Worm (Caenorhabditis elegans) whole organism, late embryonic: ENCODE measurements around the gene C29F9.2.

Source experiments
- C38D4.7 ChIP-seq: fragments of 200-800 bp; sonication (Bioruptor generic); optimal IDR thresholded peaks from 2 replicates; lab custom pipeline; 2018; ENCODE audit warnings: mild to moderate bottlenecking, missing genetic modification characterization, moderate library complexity, missing compliant biosample characterization
- F13H6.1 ChIP-seq: sonication (generic microtip); optimal IDR thresholded peaks from 2 replicates; lab custom pipeline; 2016; ENCODE audit warnings: missing genetic modification characterization, missing compliant biosample characterization
- K02D7.2 ChIP-seq: sonication (generic microtip); optimal IDR thresholded peaks from 2 replicates; lab custom pipeline; 2017; ENCODE audit warnings: mild to moderate bottlenecking, missing genetic modification characterization, missing compliant biosample characterization
- K09A11.1 ChIP-seq: sonication (generic microtip); optimal IDR thresholded peaks from 2 replicates; lab custom pipeline; 2017; ENCODE audit warnings: antibody characterized with exemption, mild to moderate bottlenecking, missing genetic modification characterization, missing compliant biosample characterization; ENCODE audit not compliant: insufficient read depth
- ahr-1 ChIP-seq: sonication (generic microtip); optimal IDR thresholded peaks from 2 replicates; lab custom pipeline; 2016; ENCODE audit warnings: missing genetic modification characterization, missing compliant biosample characterization
- ama-1 ChIP-seq: fragments of 150-350 bp; optimal IDR thresholded peaks from 2 replicates; lab custom pipeline; 2014
- ceh-14 ChIP-seq: sonication (generic microtip); optimal IDR thresholded peaks from 2 replicates; lab custom pipeline; 2016; ENCODE audit warnings: missing genotype, missing genetic modification characterization, missing compliant biosample characterization
- ceh-18 ChIP-seq: sonication (generic microtip); optimal IDR thresholded peaks from 2 replicates; lab custom pipeline; 2016; ENCODE audit warnings: missing genetic modification characterization, missing compliant biosample characterization
- ceh-19 ChIP-seq: fragments of 200-800 bp; sonication (Bioruptor generic); optimal IDR thresholded peaks from 2 replicates; lab custom pipeline; 2018; ENCODE audit warnings: mild to moderate bottlenecking, missing genetic modification characterization, missing compliant biosample characterization
- ceh-2 ChIP-seq: sonication (generic microtip); optimal IDR thresholded peaks from 2 replicates; lab custom pipeline; 2016; ENCODE audit warnings: missing genotype, missing genetic modification characterization, missing compliant biosample characterization
- ceh-22 ChIP-seq: sonication (generic microtip); optimal IDR thresholded peaks from 2 replicates; lab custom pipeline; 2017; ENCODE audit warnings: missing biosample characterization, missing genetic modification characterization
- ceh-24 ChIP-seq: sonication (generic microtip); optimal IDR thresholded peaks from 2 replicates; lab custom pipeline; 2016; ENCODE audit warnings: mild to moderate bottlenecking, missing genetic modification characterization, missing compliant biosample characterization
- ceh-31 ChIP-seq: sonication (generic microtip); optimal IDR thresholded peaks from 2 replicates; lab custom pipeline; 2016; ENCODE audit warnings: missing genetic modification characterization, missing compliant biosample characterization
- ceh-34 ChIP-seq: sonication (generic microtip); optimal IDR thresholded peaks from 2 replicates; lab custom pipeline; 2016; ENCODE audit warnings: mild to moderate bottlenecking, missing genetic modification characterization, missing compliant biosample characterization
- ceh-6 ChIP-seq: fragments of 200-800 bp; sonication (Bioruptor generic); optimal IDR thresholded peaks from 2 replicates; lab custom pipeline; 2018; ENCODE audit warnings: mild to moderate bottlenecking, missing genetic modification characterization, missing compliant biosample characterization
- ceh-9 ChIP-seq: sonication (generic microtip); optimal IDR thresholded peaks from 2 replicates; lab custom pipeline; 2016; ENCODE audit warnings: mild to moderate bottlenecking, missing genetic modification characterization, inconsistent platforms, missing compliant biosample characterization
- che-1 ChIP-seq: sonication (generic microtip); optimal IDR thresholded peaks from 2 replicates; lab custom pipeline; 2016; ENCODE audit warnings: mild to moderate bottlenecking, missing genetic modification characterization, missing compliant biosample characterization
- ets-4 ChIP-seq: sonication (generic microtip); optimal IDR thresholded peaks from 2 replicates; lab custom pipeline; 2016; ENCODE audit warnings: missing genetic modification characterization, missing compliant biosample characterization
- fkh-10 ChIP-seq: fragments of 150-350 bp; optimal IDR thresholded peaks from 2 replicates; lab custom pipeline; 2014; ENCODE audit warnings: missing biosample characterization, missing genetic modification reagents, missing genetic modification characterization
- fkh-6 ChIP-seq: sonication (generic microtip); optimal IDR thresholded peaks from 2 replicates; lab custom pipeline; 2016; ENCODE audit warnings: missing genetic modification characterization, missing compliant biosample characterization
- gmeb-2 ChIP-seq: sonication (generic microtip); optimal IDR thresholded peaks from 2 replicates; lab custom pipeline; 2016; ENCODE audit warnings: missing genetic modification characterization, inconsistent platforms, missing compliant biosample characterization
- hlh-13 ChIP-seq: fragments of 200-800 bp; sonication (Bioruptor generic); optimal IDR thresholded peaks from 2 replicates; lab custom pipeline; 2018; ENCODE audit warnings: mild to moderate bottlenecking, missing genetic modification characterization, missing compliant biosample characterization
- hlh-15 ChIP-seq: sonication (generic microtip); optimal IDR thresholded peaks from 2 replicates; lab custom pipeline; 2016; ENCODE audit warnings: missing genetic modification characterization, missing compliant biosample characterization
- hlh-30 ChIP-seq: sonication (generic microtip); optimal IDR thresholded peaks from 2 replicates; lab custom pipeline; 2017; ENCODE audit warnings: antibody characterized with exemption, missing genetic modification characterization, missing compliant biosample characterization; ENCODE audit not compliant: insufficient read depth
- lim-6 ChIP-seq: sonication (generic microtip); optimal IDR thresholded peaks from 2 replicates; lab custom pipeline; 2016; ENCODE audit warnings: missing genetic modification characterization, missing compliant biosample characterization
- lin-11 ChIP-seq: fragments of 200-800 bp; sonication (Bioruptor generic); optimal IDR thresholded peaks from 2 replicates; lab custom pipeline; 2018; ENCODE audit warnings: mild to moderate bottlenecking, missing genetic modification characterization, missing compliant biosample characterization
- madf-2 ChIP-seq: sonication (generic microtip); optimal IDR thresholded peaks from 2 replicates; lab custom pipeline; 2017; ENCODE audit warnings: missing genetic modification characterization, missing compliant biosample characterization
- mec-3 ChIP-seq: sonication (generic microtip); optimal IDR thresholded peaks from 2 replicates; lab custom pipeline; 2016; ENCODE audit warnings: borderline replicate concordance, missing genetic modification characterization, missing compliant biosample characterization
- nfya-1 ChIP-seq: sonication (generic microtip); optimal IDR thresholded peaks from 2 replicates; lab custom pipeline; 2017; ENCODE audit warnings: missing genetic modification characterization, mild to moderate bottlenecking, missing compliant biosample characterization, antibody characterized with exemption, moderate library complexity
- nhr-11 ChIP-seq: fragments of 150-350 bp; optimal IDR thresholded peaks from 2 replicates; lab custom pipeline; 2014; ENCODE audit warnings: missing biosample characterization, missing genetic modification characterization
- nhr-232 ChIP-seq: sonication (generic microtip); optimal IDR thresholded peaks from 2 replicates; lab custom pipeline; 2016; ENCODE audit warnings: missing genetic modification characterization, missing compliant biosample characterization
- npax-4 ChIP-seq: sonication (generic microtip); optimal IDR thresholded peaks from 2 replicates; lab custom pipeline; 2016; ENCODE audit warnings: missing genetic modification characterization, missing compliant biosample characterization
- pag-3 ChIP-seq: sonication (generic microtip); optimal IDR thresholded peaks from 2 replicates; lab custom pipeline; 2016; ENCODE audit warnings: missing compliant biosample characterization, missing genetic modification characterization, borderline replicate concordance
- pat-9 ChIP-seq: fragments of 200-800 bp; sonication (Bioruptor generic); optimal IDR thresholded peaks from 2 replicates; lab custom pipeline; 2018; ENCODE audit warnings: mild to moderate bottlenecking, missing genetic modification characterization, moderate library complexity, missing compliant biosample characterization
- pax-1 ChIP-seq: fragments of 150-350 bp; optimal IDR thresholded peaks from 2 replicates; lab custom pipeline; 2014; ENCODE audit warnings: missing biosample characterization, missing genetic modification characterization
- pha-2 ChIP-seq: sonication (generic microtip); optimal IDR thresholded peaks from 2 replicates; lab custom pipeline; 2017; ENCODE audit warnings: mild to moderate bottlenecking, missing genetic modification characterization, missing compliant biosample characterization
- pqm-1 ChIP-seq: sonication (generic microtip); optimal IDR thresholded peaks from 2 replicates; lab custom pipeline; 2016; ENCODE audit warnings: missing genetic modification characterization, missing compliant biosample characterization
- ref-2 ChIP-seq: sonication (generic microtip); optimal IDR thresholded peaks from 2 replicates; lab custom pipeline; 2016; ENCODE audit warnings: missing genetic modification characterization, missing compliant biosample characterization
- sdc-2 ChIP-seq: sonication (generic microtip); optimal IDR thresholded peaks from 2 replicates; lab custom pipeline; 2016; ENCODE audit warnings: missing genotype, missing genetic modification characterization, missing compliant biosample characterization
- sox-2 ChIP-seq: fragments of 200-800 bp; sonication (Bioruptor generic); IDR thresholded peaks from 2 replicates; pipeline ENCODE4 v1.3.6; 2022; ENCODE audit warnings: missing genetic modification reagents, missing genetic modification characterization, missing compliant biosample characterization
- syd-9 ChIP-seq: sonication (generic microtip); optimal IDR thresholded peaks from 2 replicates; lab custom pipeline; 2016; ENCODE audit warnings: mild to moderate bottlenecking, missing genetic modification characterization, moderate library complexity, missing compliant biosample characterization
- tbx-7 ChIP-seq: sonication (generic microtip); optimal IDR thresholded peaks from 2 replicates; lab custom pipeline; 2016; ENCODE audit warnings: missing genotype, missing genetic modification characterization, missing compliant biosample characterization
- ttx-3 ChIP-seq: sonication (generic microtip); optimal IDR thresholded peaks from 2 replicates; lab custom pipeline; 2016; ENCODE audit warnings: missing genetic modification reagents, missing genetic modification characterization, missing compliant biosample characterization
- unc-3 ChIP-seq, 2 experiments: fragments of 200-800 bp in 1 of 2; sonication (Bioruptor generic) in 1 of 2; sonication (generic microtip) in 1 of 2; conservative IDR thresholded peaks in 1 of 2; optimal IDR thresholded peaks in 1 of 2; 2 replicates each; pipeline versions ENCODE4 v1.3.6 to Lab custom; 2016 to 2022; ENCODE audit warnings: missing compliant biosample characterization in 2 of 2, missing genetic modification characterization in 2 of 2, missing genetic modification reagents in 1 of 2
- unc-42 ChIP-seq: sonication (generic microtip); optimal IDR thresholded peaks from 2 replicates; lab custom pipeline; 2016; ENCODE audit warnings: missing genotype, missing genetic modification characterization, missing compliant biosample characterization
- unc-86 ChIP-seq: sonication (generic microtip); optimal IDR thresholded peaks from 2 replicates; lab custom pipeline; 2016; ENCODE audit warnings: missing genetic modification characterization, missing compliant biosample characterization
- zip-5 ChIP-seq: sonication (generic microtip); optimal IDR thresholded peaks from 2 replicates; lab custom pipeline; 2016; ENCODE audit warnings: missing genetic modification characterization, missing compliant biosample characterization
- ztf-16 ChIP-seq: sonication (generic microtip); optimal IDR thresholded peaks from 2 replicates; lab custom pipeline; 2017; ENCODE audit warnings: missing genetic modification characterization, missing compliant biosample characterization

C29F9.2 gene

DNA sequence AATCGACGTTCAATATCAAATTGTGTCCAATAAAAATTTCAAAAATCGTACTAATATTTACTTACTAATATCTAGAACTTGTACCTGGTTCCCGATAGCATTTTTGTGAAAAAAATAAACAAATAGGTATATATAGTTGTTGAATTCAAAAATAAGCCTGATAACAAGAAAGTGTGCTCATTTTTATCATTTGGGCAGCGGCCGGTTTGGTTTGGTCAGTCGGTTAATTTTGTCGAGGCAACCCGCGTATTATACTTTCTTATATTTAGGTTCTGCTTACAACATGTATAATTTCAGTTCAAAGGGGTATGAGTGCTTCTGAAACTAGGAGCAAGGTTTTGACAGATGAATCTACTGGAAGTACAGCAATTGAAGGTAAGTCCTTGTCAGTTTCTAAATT, at the start of gene C29F9.2, which contains the start of gene nhr-280:
C29F9.2 (plus strand) TSS at position 298 of the 400 bp plus-strand sequence.
nhr-280 (minus strand) TSS at position 101 of the 400 bp plus-strand sequence.
- TF ChIP-seq pqm-1 (no peak), ceh-18 (tag; lab: Kevin White, UChicago) (no peak), unc-3 (GFP tag; conservative IDR thresholded peaks at IDR 0.05; lab: Robert Waterston, UW) (no peak), unc-3 (tag; optimal IDR thresholded peaks at IDR 0.05; lab: Kevin White, UChicago) (no peak), madf-2 (tag; lab: Kevin White, UChicago) (no peak), npax-4 (tag; lab: Kevin White, UChicago) (no peak), pag-3 (no peak), ahr-1 (tag; lab: Kevin White, UChicago) (no peak), zip-5 (tag; lab: Kevin White, UChicago) (no peak), C38D4.7 (no peak), tbx-7 (tag; lab: Kevin White, UChicago) (no peak), gmeb-2 (no peak), unc-86 (tag; lab: Kevin White, UChicago) (no peak), che-1 (tag; lab: Kevin White, UChicago) (no peak), ttx-3 (no peak), mec-3 (no peak)

- no peak for TF ChIP-seq unc-86 (tag; lab: Kevin White, UChicago)
- peak; percentile 97 for TF ChIP-seq nfya-1 (tag; lab: Kevin White, UChicago)
- TF ChIP-seq F13H6.1 (tag; lab: Kevin White, UChicago) = no peak
Measured at ce11 chrIII:84372-84771, 46.4 kb upstream of the C29F9.2 start.

DNA sequence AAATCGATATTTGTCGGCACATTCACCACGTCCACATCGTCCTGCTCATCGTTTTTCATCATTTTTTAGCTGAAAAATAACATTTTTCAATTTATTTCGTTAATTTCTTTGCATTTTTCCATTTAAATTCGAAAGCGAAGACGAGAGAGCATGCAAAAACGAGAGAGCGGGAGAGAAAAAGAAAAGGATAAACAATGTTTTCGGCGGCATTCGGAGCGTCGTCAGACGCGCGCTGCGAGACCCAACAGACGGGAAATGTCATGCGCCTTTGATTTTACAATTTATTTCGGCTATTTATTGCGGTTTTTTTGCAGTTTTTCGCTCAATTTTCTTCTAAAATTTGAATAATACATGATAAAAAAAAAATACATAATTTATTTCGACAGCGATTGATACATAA, 44.4 kb upstream of the C29F9.2 start, which contains the start of gene attf-3:
attf-3 (minus strand) TSS at position 69 of the 400 bp plus-strand sequence.
- no peak for TF ChIP-seq K02D7.2 (tag; lab: Kevin White, UChicago)
- no peak for TF ChIP-seq C38D4.7
- TF ChIP-seq hlh-15 (tag; lab: Kevin White, UChicago) = no peak
- no peak for TF ChIP-seq syd-9 (tag; lab: Kevin White, UChicago)
- no peak for TF ChIP-seq unc-86 (tag; lab: Kevin White, UChicago)
- TF ChIP-seq npax-4 (tag; lab: Kevin White, UChicago) = no peak
- TF ChIP-seq hlh-13 (GFP tag; lab: Kevin White, UChicago) = no peak
- no peak for TF ChIP-seq ttx-3
- no peak for TF ChIP-seq sdc-2 (tag; lab: Kevin White, UChicago)
- TF ChIP-seq pax-1 (tag; lab: Kevin White, UChicago) = peak; percentile 43
- no peak for TF ChIP-seq pat-9 (tag; lab: Kevin White, UChicago)
- no peak for TF ChIP-seq madf-2 (tag; lab: Kevin White, UChicago)
- no peak for TF ChIP-seq ahr-1 (tag; lab: Kevin White, UChicago)
- TF ChIP-seq K09A11.1 (tag; lab: Kevin White, UChicago) = no peak
- TF ChIP-seq fkh-10 (GFP tag; lab: Kevin White, UChicago) = no peak
- no peak for TF ChIP-seq che-1 (tag; lab: Kevin White, UChicago)
- TF ChIP-seq ceh-9 (tag; lab: Kevin White, UChicago) = no peak
- TF ChIP-seq lim-6 (tag; lab: Kevin White, UChicago) = no peak
- peak; percentile 59 for TF ChIP-seq unc-42 (tag; lab: Kevin White, UChicago)
- no peak for TF ChIP-seq ets-4 (tag; lab: Kevin White, UChicago)
- TF ChIP-seq sox-2 (GFP tag; lab: Robert Waterston, UW) = no peak
- no peak for TF ChIP-seq ceh-24
- TF ChIP-seq tbx-7 (tag; lab: Kevin White, UChicago) = no peak
- TF ChIP-seq pqm-1 = no peak
- TF ChIP-seq nfya-1 (tag; lab: Kevin White, UChicago) = peak; percentile 47
- no peak for TF ChIP-seq ceh-6 (GFP tag; lab: Kevin White, UChicago)
- no peak for TF ChIP-seq nhr-11 (tag; lab: Kevin White, UChicago)
- TF ChIP-seq pha-2 (tag; lab: Kevin White, UChicago) = no peak
- no peak for TF ChIP-seq ztf-16
- peak; percentile 73 for TF ChIP-seq hlh-30 (tag; lab: Kevin White, UChicago)
- no peak for TF ChIP-seq ref-2
- TF ChIP-seq unc-3 (GFP tag; conservative IDR thresholded peaks at IDR 0.05; lab: Robert Waterston, UW) = no peak
- TF ChIP-seq unc-3 (tag; optimal IDR thresholded peaks at IDR 0.05; lab: Kevin White, UChicago) = no peak
- TF ChIP-seq ceh-22 (tag; lab: Kevin White, UChicago) = no peak
- no peak for TF ChIP-seq ceh-34 (tag; lab: Kevin White, UChicago)
- TF ChIP-seq lin-11 (tag; lab: Kevin White, UChicago) = no peak
- no peak for TF ChIP-seq fkh-6 (tag; lab: Kevin White, UChicago)
- no peak for TF ChIP-seq ama-1
- no peak for TF ChIP-seq nhr-232
- no peak for TF ChIP-seq ceh-14 (tag; lab: Kevin White, UChicago)
- TF ChIP-seq ceh-2 (tag; lab: Kevin White, UChicago) = no peak
- TF ChIP-seq ceh-31 (tag; lab: Kevin White, UChicago) = peak; percentile 4
- no peak for TF ChIP-seq ceh-19 (GFP tag; lab: Kevin White, UChicago)
